Worm (Caenorhabditis elegans) whole organism, L4/young adult: ENCODE data around the gene C27D9.1.

Experiments
- W03F9.2 ChIP-seq: fragments of 150-350 bp; optimal IDR thresholded peaks from 2 replicates; lab custom pipeline; 2014; ENCODE audit warnings: missing biosample characterization, missing genetic modification characterization
- dao-5 ChIP-seq: sonication (generic microtip); optimal IDR thresholded peaks from 2 replicates; lab custom pipeline; 2016; ENCODE audit warnings: missing genotype, missing genetic modification characterization, moderate library complexity, missing compliant biosample characterization

DNA sequence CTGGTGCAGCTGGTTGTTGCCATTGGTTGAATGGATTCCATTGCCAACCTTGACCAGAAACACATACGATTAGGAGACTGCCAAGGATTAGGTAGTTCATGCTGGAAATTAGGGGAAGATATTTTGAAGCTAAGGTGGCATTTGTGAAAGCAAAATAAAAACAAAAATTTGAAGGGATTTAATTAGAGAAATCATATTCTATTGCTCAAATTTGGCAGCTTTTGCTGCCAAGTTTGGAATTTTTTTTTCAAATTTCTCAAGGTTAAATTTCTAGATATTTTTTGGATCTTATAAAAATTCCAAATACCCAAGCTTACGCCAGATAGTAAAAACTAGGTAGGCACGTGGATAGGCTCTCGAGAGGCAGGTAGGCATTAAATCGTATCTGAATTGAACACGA is 18.1 kb downstream of the C27D9.1 start, which contains the start of gene F26G1.5:
- TF ChIP-seq dao-5, result no peak
- TF ChIP-seq W03F9.2, result no peak
